Fruit fly (Drosophila melanogaster) whole organism, embryonic: ENCODE results near the gene Hexim.
A peak's percentile ranks its signal among the peaks of the same experiment; 100 is the strongest.

Source experiments
- Atf3 ChIP-seq: fragments of 200-800 bp; sonication (Bioruptor generic); optimal IDR thresholded peaks from 3 replicates; lab custom pipeline; 2016; ENCODE audit warnings: missing biosample characterization, missing genetic modification characterization
- BEAF-32 ChIP-seq: fragments of 200-800 bp; sonication (Bioruptor generic); optimal IDR thresholded peaks from 3 replicates; lab custom pipeline; 2017; ENCODE audit warnings: missing biosample characterization, missing genetic modification characterization, mild to moderate bottlenecking, moderate library complexity, missing genetic modification reagents
- CG12104 ChIP-seq: fragments of 200-800 bp; sonication (Bioruptor generic); optimal IDR thresholded peaks from 3 replicates; lab custom pipeline; 2016; ENCODE audit warnings: missing biosample characterization, missing genetic modification characterization
- CG14014 ChIP-seq: fragments of 200-800 bp; sonication (Bioruptor generic); IDR thresholded peaks from 2 replicates; pipeline ENCODE4 v1.3.6; 2022; ENCODE audit warnings: missing biosample characterization, missing genetic modification characterization
- CG15696 ChIP-seq: fragments of 200-800 bp; sonication (Bioruptor generic); optimal IDR thresholded peaks from 2 replicates; lab custom pipeline; 2019; ENCODE audit warnings: missing biosample characterization, mild to moderate bottlenecking, missing genetic modification characterization, moderate library complexity
- CG16863 ChIP-seq: fragments of 200-800 bp; sonication (Bioruptor generic); optimal IDR thresholded peaks from 3 replicates; lab custom pipeline; 2016; ENCODE audit warnings: missing biosample characterization, missing genetic modification characterization
- CG17186 ChIP-seq: fragments of 200-800 bp; sonication (Bioruptor generic); optimal IDR thresholded peaks from 3 replicates; lab custom pipeline; 2017; ENCODE audit warnings: missing biosample characterization, missing genetic modification reagents, missing genetic modification characterization
- CG17359 ChIP-seq: fragments of 200-800 bp; sonication (Bioruptor generic); optimal IDR thresholded peaks from 3 replicates; lab custom pipeline; 2018; ENCODE audit warnings: missing biosample characterization, mild to moderate bottlenecking, missing genetic modification characterization, moderate library complexity
- CG17568 ChIP-seq: fragments of 200-800 bp; sonication (Bioruptor generic); optimal IDR thresholded peaks from 2 replicates; lab custom pipeline; 2018; ENCODE audit warnings: missing biosample characterization, mild to moderate bottlenecking, missing genetic modification characterization, moderate library complexity
- CG18011 ChIP-seq: fragments of 200-800 bp; sonication (Bioruptor generic); optimal IDR thresholded peaks from 2 replicates; lab custom pipeline; 2017; ENCODE audit warnings: missing biosample characterization, missing genetic modification characterization, mild to moderate bottlenecking, moderate library complexity, missing genotype
- CG18619 ChIP-seq: fragments of 200-800 bp; sonication (Bioruptor generic); optimal IDR thresholded peaks from 3 replicates; lab custom pipeline; 2017; ENCODE audit warnings: missing biosample characterization, mild to moderate bottlenecking, missing genetic modification characterization
- CG2889 ChIP-seq: fragments of 200-800 bp; sonication (Bioruptor generic); IDR thresholded peaks from 3 replicates; pipeline ENCODE4 v1.3.6; 2022; ENCODE audit warnings: missing biosample characterization, missing genetic modification characterization
- CG4360 ChIP-seq: fragments of 200-800 bp; sonication (Bioruptor generic); IDR thresholded peaks from 2 replicates; pipeline ENCODE4 v1.3.6; 2022; ENCODE audit warnings: missing biosample characterization, missing genetic modification characterization
- CG4707 ChIP-seq: fragments of 200-800 bp; sonication (Bioruptor generic); optimal IDR thresholded peaks from 2 replicates; lab custom pipeline; 2018; ENCODE audit warnings: missing biosample characterization, mild to moderate bottlenecking, missing genetic modification characterization, moderate library complexity
- CG6272 ChIP-seq: fragments of 200-800 bp; sonication (Bioruptor generic); IDR thresholded peaks from 2 replicates; pipeline ENCODE4 v1.3.6; 2022; ENCODE audit warnings: missing biosample characterization, missing genetic modification characterization
- CG6683 ChIP-seq: fragments of 200-800 bp; sonication (Bioruptor generic); optimal IDR thresholded peaks from 2 replicates; lab custom pipeline; 2017; ENCODE audit warnings: missing biosample characterization, mild to moderate bottlenecking, missing genetic modification characterization, missing genetic modification reagents
- CG7963 ChIP-seq: fragments of 200-800 bp; sonication (Bioruptor generic); IDR thresholded peaks from 3 replicates; pipeline ENCODE4 v1.3.6; 2022; ENCODE audit warnings: missing biosample characterization, missing genetic modification characterization; ENCODE audit not compliant: partially characterized antibody
- CG8290 ChIP-seq, 3 experiments: fragments of 200-800 bp; sonication (Bioruptor generic); optimal IDR thresholded peaks; 2 replicates each; lab custom pipeline; 2016 to 2019; ENCODE audit warnings: missing biosample characterization in 3 of 3, missing genetic modification characterization in 3 of 3, mild to moderate bottlenecking in 2 of 3, moderate library complexity in 1 of 3
- D ChIP-seq, 2 experiments: fragments of 200-800 bp in 1 of 2; fragments of >200 bp in 1 of 2; sonication (Bioruptor generic) in 1 of 2; optimal IDR thresholded peaks; 2 replicates in 1 of 2; 3 replicates in 1 of 2; lab custom pipeline; 2017; ENCODE audit warnings: mild to moderate bottlenecking in 1 of 2, missing biosample characterization in 1 of 2, missing genetic modification characterization in 1 of 2, missing genetic modification reagents in 1 of 2
- HmgZ ChIP-seq: fragments of 200-800 bp; sonication (Bioruptor generic); optimal IDR thresholded peaks from 2 replicates; lab custom pipeline; 2018; ENCODE audit warnings: missing biosample characterization, mild to moderate bottlenecking, missing genetic modification characterization
- Hr39 ChIP-seq: fragments of >200 bp; optimal IDR thresholded peaks from 2 replicates; lab custom pipeline; 2017
- Lpt ChIP-seq: fragments of >200 bp; optimal IDR thresholded peaks from 2 replicates; lab custom pipeline; 2018; ENCODE audit warnings: missing biosample characterization, missing genetic modification characterization
- NC2β ChIP-seq: fragments of 200-800 bp; sonication (Bioruptor generic); optimal IDR thresholded peaks from 2 replicates; lab custom pipeline; 2016; ENCODE audit warnings: missing biosample characterization, missing genetic modification characterization
- NfI ChIP-seq: fragments of 200-800 bp; sonication (Bioruptor generic); optimal IDR thresholded peaks from 3 replicates; lab custom pipeline; 2018; ENCODE audit warnings: missing biosample characterization, mild to moderate bottlenecking, missing genetic modification characterization, moderate library complexity
- Opbp ChIP-seq: fragments of 200-800 bp; sonication (Bioruptor generic); IDR thresholded peaks from 3 replicates; pipeline ENCODE4 v1.3.6; 2022; ENCODE audit warnings: missing biosample characterization, missing genetic modification characterization; ENCODE audit not compliant: partially characterized antibody
- Pdp1 ChIP-seq, 2 experiments: fragments of 200-800 bp; sonication (Bioruptor generic); optimal IDR thresholded peaks; 3 replicates each; lab custom pipeline; 2016; ENCODE audit warnings: missing biosample characterization in 2 of 2, missing genetic modification characterization in 2 of 2, mild to moderate bottlenecking in 1 of 2, moderate library complexity in 1 of 2
- Ptx1 ChIP-seq: fragments of 200-800 bp; sonication (Bioruptor generic); IDR thresholded peaks from 2 replicates; pipeline ENCODE4 v1.3.6; 2022; ENCODE audit warnings: missing biosample characterization, missing genetic modification characterization
- Rx ChIP-seq: fragments of 200-800 bp; sonication (Bioruptor generic); IDR thresholded peaks from 2 replicates; pipeline ENCODE4 v1.3.6; 2022; ENCODE audit warnings: missing biosample characterization, missing genetic modification characterization
- Sin3A ChIP-seq: fragments of >200 bp; optimal IDR thresholded peaks from 2 replicates; lab custom pipeline; 2018
- Sox102F ChIP-seq: fragments of 200-800 bp; sonication (Bioruptor generic); optimal IDR thresholded peaks from 2 replicates; lab custom pipeline; 2018; ENCODE audit warnings: missing biosample characterization, mild to moderate bottlenecking, missing genetic modification characterization, moderate library complexity
- amos ChIP-seq: fragments of 200-800 bp; sonication (Bioruptor generic); IDR thresholded peaks from 2 replicates; pipeline ENCODE4 v1.3.6; 2022; ENCODE audit warnings: missing biosample characterization, missing genetic modification characterization; ENCODE audit not compliant: partially characterized antibody
- bbx ChIP-seq: fragments of 200-800 bp; sonication (Bioruptor generic); IDR thresholded peaks from 2 replicates; pipeline ENCODE4 v1.3.6; 2022; ENCODE audit warnings: missing biosample characterization, missing genetic modification characterization; ENCODE audit not compliant: partially characterized antibody
- ci ChIP-seq: fragments of 200-800 bp; sonication (Bioruptor generic); IDR thresholded peaks from 3 replicates; pipeline ENCODE4 v1.3.6; 2022; ENCODE audit warnings: missing biosample characterization, missing genetic modification characterization
- da ChIP-seq: fragments of 200-800 bp; sonication (Bioruptor generic); optimal IDR thresholded peaks from 2 replicates; lab custom pipeline; 2016; ENCODE audit warnings: missing biosample characterization, missing genetic modification characterization
- dan ChIP-seq: fragments of 200-800 bp; sonication (Bioruptor generic); IDR thresholded peaks from 2 replicates; pipeline ENCODE4 v1.3.6; 2022; ENCODE audit warnings: missing biosample characterization, missing genetic modification characterization
- disco-r ChIP-seq: fragments of 200-800 bp; sonication (Bioruptor generic); optimal IDR thresholded peaks from 2 replicates; lab custom pipeline; 2016; ENCODE audit warnings: missing biosample characterization, missing genetic modification characterization
- ind ChIP-seq: fragments of 200-800 bp; sonication (Bioruptor generic); optimal IDR thresholded peaks from 3 replicates; lab custom pipeline; 2016; ENCODE audit warnings: missing biosample characterization, missing genetic modification characterization
- mld ChIP-seq: fragments of 200-800 bp; sonication (Bioruptor generic); IDR thresholded peaks from 3 replicates; pipeline ENCODE4 v1.3.6; 2022; ENCODE audit warnings: missing biosample characterization, missing genetic modification characterization; ENCODE audit not compliant: partially characterized antibody
- p53 ChIP-seq: fragments of 200-800 bp; sonication (Bioruptor generic); optimal IDR thresholded peaks from 2 replicates; lab custom pipeline; 2016; ENCODE audit warnings: missing biosample characterization, missing genetic modification characterization
- pan ChIP-seq, 4 experiments: fragments of >200 bp in 3 of 4; fragments of 200-800 bp in 1 of 4; sonication (Bioruptor generic) in 1 of 4; optimal IDR thresholded peaks in 3 of 4; IDR thresholded peaks in 1 of 4; 2 replicates each; pipeline versions ENCODE4 v1.3.6 to Lab custom; 2017 to 2022; ENCODE audit warnings: missing biosample characterization in 2 of 4, missing genetic modification characterization in 2 of 4, mixed read lengths in 1 of 4
- pita ChIP-seq: fragments of 200-800 bp; sonication (Bioruptor generic); optimal IDR thresholded peaks from 2 replicates; lab custom pipeline; 2017; ENCODE audit warnings: missing biosample characterization, mild to moderate bottlenecking, missing genetic modification characterization
- pnt ChIP-seq: fragments of 200-800 bp; sonication (Bioruptor generic); optimal IDR thresholded peaks from 3 replicates; lab custom pipeline; 2016; ENCODE audit warnings: missing biosample characterization, missing genetic modification characterization
- stc ChIP-seq: fragments of 200-800 bp; sonication (Bioruptor generic); IDR thresholded peaks from 2 replicates; pipeline ENCODE4 v1.3.6; 2022; ENCODE audit warnings: missing biosample characterization, missing genetic modification characterization
- tna ChIP-seq: fragments of 200-800 bp; sonication (Bioruptor generic); IDR thresholded peaks from 2 replicates; pipeline ENCODE4 v1.3.6; 2022; ENCODE audit warnings: missing biosample characterization, missing genetic modification characterization; ENCODE audit not compliant: partially characterized antibody
- trem ChIP-seq: fragments of 200-800 bp; optimal IDR thresholded peaks from 3 replicates; lab custom pipeline; 2019; ENCODE audit warnings: missing biosample characterization, mild to moderate bottlenecking, missing genetic modification characterization, moderate library complexity
- ttk ChIP-seq: fragments of 200-800 bp; sonication (Bioruptor generic); IDR thresholded peaks from 2 replicates; pipeline ENCODE4 v2.1.2; 2022; ENCODE audit warnings: missing biosample characterization, missing genetic modification characterization
- tx ChIP-seq: fragments of 200-800 bp; sonication (Bioruptor generic); optimal IDR thresholded peaks from 2 replicates; lab custom pipeline; 2016; ENCODE audit warnings: missing biosample characterization, missing genetic modification characterization

Gene Hexim

dm6 chr3R:14656760-14657604 is 2.3 kb upstream of the Hexim start, which contains the start of gene CG3505 (continued):
- TF ChIP-seq ci (GFP tag; lab: Robert Waterston, UW): no peak
- no peak for TF ChIP-seq CG15696
- peak; percentile 10 for TF ChIP-seq CG8290 (GFP tag; optimal IDR thresholded peaks at IDR 0.05; lab: Kevin White, UChicago)
- TF ChIP-seq CG8290 (tag; optimal IDR thresholded peaks at IDR 0.05; lab: Kevin White, UChicago): peak in 1 of 2 experiments; percentile 38
- TF ChIP-seq CG6683 (GFP tag; lab: Kevin White, UChicago): no peak
- TF ChIP-seq NfI (GFP tag; lab: Kevin White, UChicago): peak; percentile 49
- no peak for TF ChIP-seq da
- TF ChIP-seq CG17568 (GFP tag; lab: Kevin White, UChicago): no peak
- TF ChIP-seq CG17359 (tag; lab: Kevin White, UChicago): peak; percentile 48
- TF ChIP-seq CG7963 (GFP tag; lab: Robert Waterston, UW): 0 out of 3 replicates have a peak, but pooled peaks have one; percentile 37
- TF ChIP-seq HmgZ (tag; lab: Kevin White, UChicago): peak; percentile 56
- TF ChIP-seq pnt (GFP tag; lab: Kevin White, UChicago): no peak
- no peak for TF ChIP-seq p53 (GFP tag; lab: Kevin White, UChicago)
- TF ChIP-seq disco-r (GFP tag; lab: Kevin White, UChicago): no peak
- peak; percentile 49; the same call in 1 of the 2 replicates for TF ChIP-seq CG4360
- TF ChIP-seq stc (GFP tag; lab: Robert Waterston, UW): peak; percentile 49; the same call in 1 of the 2 replicates
- TF ChIP-seq CG12104: peak; percentile 27
- no peak for TF ChIP-seq Rx (GFP tag; lab: Robert Waterston, UW)
- TF ChIP-seq pita (GFP tag; lab: Kevin White, UChicago): no peak
- peak; percentile 27; the same call in 1 of the 2 replicates for TF ChIP-seq CG14014
- TF ChIP-seq CG17186: peak; percentile 20
- no peak for TF ChIP-seq ttk (GFP tag; lab: Robert Waterston, UW)
- TF ChIP-seq amos (GFP tag; lab: Robert Waterston, UW): peak; percentile 40; the same call in 1 of the 2 replicates
- TF ChIP-seq Lpt (GFP tag; lab: Kevin White, UChicago): no peak
- peak; percentile 28 for TF ChIP-seq CG16863
- peak; percentile 50; the same call in 1 of the 2 replicates for TF ChIP-seq bbx (GFP tag; lab: Robert Waterston, UW)
- TF ChIP-seq tx (GFP tag; lab: Kevin White, UChicago): no peak
- TF ChIP-seq CG6272 (GFP tag; lab: Robert Waterston, UW): no peak
- no peak for TF ChIP-seq D (optimal IDR thresholded peaks at IDR 0.05; lab: Kevin White, UChicago)
- no peak for TF ChIP-seq D (GFP tag; optimal IDR thresholded peaks at IDR 0.05; lab: Kevin White, UChicago)
- no peak for TF ChIP-seq CG2889 (GFP tag; lab: Robert Waterston, UW)
- TF ChIP-seq Sox102F: no peak
- peak; percentile 6 for TF ChIP-seq CG18011 (GFP tag; lab: Kevin White, UChicago)
- TF ChIP-seq BEAF-32 (GFP tag; lab: Kevin White, UChicago): peak; percentile 58
- TF ChIP-seq pan (optimal IDR thresholded peaks at IDR 0.05; lab: Kevin White, UChicago): no peak
- peak in 1 of 2 experiments; percentile 59 for TF ChIP-seq pan (GFP tag; optimal IDR thresholded peaks at IDR 0.05 in 1 of 2, IDR thresholded peaks at IDR 0.05 in 1 of 2)
- TF ChIP-seq tna: no peak
- TF ChIP-seq Sin3A: peak; percentile 63
- no peak for TF ChIP-seq CG4707 (GFP tag; lab: Kevin White, UChicago)
- TF ChIP-seq NC2β (GFP tag; lab: Kevin White, UChicago): peak; percentile 38
- TF ChIP-seq Ptx1 (GFP tag; lab: Robert Waterston, UW): peak; percentile 44; the same call in 1 of the 2 replicates
- TF ChIP-seq Opbp (GFP tag; lab: Robert Waterston, UW): peak; percentile 43; the same call in 1 of the 3 replicates
- peak; percentile 36 for TF ChIP-seq trem (tag; lab: Kevin White, UChicago)
- TF ChIP-seq CG18619 (GFP tag; lab: Kevin White, UChicago): peak; percentile 6
- TF ChIP-seq Atf3 (GFP tag; lab: Kevin White, UChicago): no peak
- peak; percentile 24 for TF ChIP-seq ind (GFP tag; lab: Kevin White, UChicago)
- no peak; the same call in 2 of the 3 replicates for TF ChIP-seq mld
- TF ChIP-seq Pdp1 (GFP tag; optimal IDR thresholded peaks at IDR 0.05; lab: Kevin White, UChicago): peak; percentile 26 to 96
- TF ChIP-seq dan (GFP tag; lab: Robert Waterston, UW): no peak
- TF ChIP-seq Hr39: no peak
